Worm (Caenorhabditis elegans) whole organism, L2 larva: Measurements from ENCODE around the gene T17H7.7.

Experiments used
- C34F6.9 ChIP-seq: fragments of 150-350 bp; optimal IDR thresholded peaks from 2 replicates; lab custom pipeline; 2014; ENCODE audit warnings: missing biosample characterization, missing genetic modification characterization
- F13H6.1 ChIP-seq: sonication (generic microtip); optimal IDR thresholded peaks from 2 replicates; lab custom pipeline; 2016; ENCODE audit warnings: missing genetic modification characterization, missing compliant biosample characterization
- R02D3.7 ChIP-seq: fragments of 150-350 bp; optimal IDR thresholded peaks from 2 replicates; lab custom pipeline; 2014; ENCODE audit warnings: missing biosample characterization, missing genetic modification characterization
- Y55F3AM.14 ChIP-seq: fragments of 200-800 bp; sonication (Bioruptor generic); optimal IDR thresholded peaks from 2 replicates; lab custom pipeline; 2018; ENCODE audit warnings: mild to moderate bottlenecking, missing genetic modification characterization, missing compliant biosample characterization
- ZK546.5 ChIP-seq: sonication (generic microtip); optimal IDR thresholded peaks from 2 replicates; lab custom pipeline; 2017; ENCODE audit warnings: missing biosample characterization, missing genetic modification characterization
- alr-1 ChIP-seq: fragments of 150-350 bp; optimal IDR thresholded peaks from 2 replicates; lab custom pipeline; 2014; ENCODE audit warnings: missing biosample characterization, missing genetic modification characterization
- aly-2 ChIP-seq: fragments of 150-350 bp; optimal IDR thresholded peaks from 2 replicates; lab custom pipeline; 2014; ENCODE audit warnings: missing biosample characterization, missing genetic modification characterization
- ama-1 ChIP-seq: fragments of 150-350 bp; optimal IDR thresholded peaks from 2 replicates; lab custom pipeline; 2018; ENCODE audit warnings: inconsistent platforms
- ceh-82 ChIP-seq: fragments of 150-350 bp; optimal IDR thresholded peaks from 2 replicates; lab custom pipeline; 2014; ENCODE audit warnings: missing biosample characterization, missing genetic modification characterization
- crh-2 ChIP-seq: sonication (generic microtip); optimal IDR thresholded peaks from 2 replicates; lab custom pipeline; 2017; ENCODE audit warnings: missing biosample characterization, missing genetic modification characterization
- dmd-4 ChIP-seq: sonication (generic microtip); optimal IDR thresholded peaks from 2 replicates; lab custom pipeline; 2017; ENCODE audit warnings: missing biosample characterization, missing genetic modification characterization
- egl-27 ChIP-seq: sonication (generic microtip); optimal IDR thresholded peaks from 3 replicates; lab custom pipeline; 2017; ENCODE audit warnings: missing biosample characterization, missing genetic modification reagents, missing genetic modification characterization
- elt-3 ChIP-seq: sonication (generic microtip); optimal IDR thresholded peaks from 2 replicates; lab custom pipeline; 2017; ENCODE audit warnings: missing biosample characterization, missing genetic modification characterization
- fos-1 ChIP-seq: fragments of 150-350 bp; optimal IDR thresholded peaks from 2 replicates; lab custom pipeline; 2014; ENCODE audit warnings: missing biosample characterization, missing genetic modification characterization
- lin-11 ChIP-seq: fragments of 150-350 bp; sonication (generic microtip); optimal IDR thresholded peaks from 2 replicates; lab custom pipeline; 2014; ENCODE audit warnings: missing biosample characterization, missing genetic modification characterization, inconsistent platforms, mixed read lengths
- lin-13 ChIP-seq: fragments of 150-350 bp; optimal IDR thresholded peaks from 2 replicates; lab custom pipeline; 2014; ENCODE audit warnings: missing biosample characterization, missing genetic modification reagents, missing genetic modification characterization
- lsy-2 ChIP-seq, 2 experiments: fragments of 150-350 bp in 1 of 2; sonication (generic microtip) in 1 of 2; optimal IDR thresholded peaks; 2 replicates each; lab custom pipeline; 2014 to 2017; ENCODE audit warnings: missing biosample characterization in 2 of 2, missing genetic modification characterization in 2 of 2
- mab-5 ChIP-seq: fragments of 150-350 bp; optimal IDR thresholded peaks from 2 replicates; lab custom pipeline; 2014; ENCODE audit warnings: missing biosample characterization, missing genetic modification characterization
- mbf-1 ChIP-seq: sonication (generic microtip); optimal IDR thresholded peaks from 2 replicates; lab custom pipeline; 2017; ENCODE audit warnings: missing biosample characterization, missing genetic modification characterization
- mdl-1 ChIP-seq, 2 experiments: fragments of 150-350 bp in 1 of 2; sonication (generic microtip) in 1 of 2; optimal IDR thresholded peaks; 2 replicates each; lab custom pipeline; 2017; ENCODE audit warnings: missing biosample characterization in 2 of 2, missing genetic modification characterization in 2 of 2
- nhr-10 ChIP-seq: sonication (generic microtip); optimal IDR thresholded peaks from 2 replicates; lab custom pipeline; 2017; ENCODE audit warnings: missing biosample characterization, missing genetic modification characterization
- nhr-11 ChIP-seq: fragments of 150-350 bp; optimal IDR thresholded peaks from 2 replicates; lab custom pipeline; 2014; ENCODE audit warnings: missing biosample characterization, missing genetic modification characterization
- nhr-12 ChIP-seq: fragments of 150-350 bp; optimal IDR thresholded peaks from 2 replicates; lab custom pipeline; 2014; ENCODE audit warnings: missing biosample characterization, missing genetic modification characterization
- nhr-129 ChIP-seq: fragments of 150-350 bp; optimal IDR thresholded peaks from 2 replicates; lab custom pipeline; 2014; ENCODE audit warnings: missing biosample characterization, missing genetic modification characterization
- nhr-23 ChIP-seq: fragments of 150-350 bp; optimal IDR thresholded peaks from 2 replicates; lab custom pipeline; 2014; ENCODE audit warnings: missing biosample characterization, missing genetic modification reagents, missing genetic modification characterization
- nhr-237 ChIP-seq: fragments of 150-350 bp; optimal IDR thresholded peaks from 2 replicates; lab custom pipeline; 2014; ENCODE audit warnings: missing biosample characterization, missing genetic modification characterization
- nhr-25 ChIP-seq: fragments of 150-350 bp; sonication (generic microtip); optimal IDR thresholded peaks from 3 replicates; lab custom pipeline; 2014; ENCODE audit warnings: missing biosample characterization, missing genetic modification characterization
- nhr-6 ChIP-seq: fragments of 150-350 bp; optimal IDR thresholded peaks from 2 replicates; lab custom pipeline; 2014; ENCODE audit warnings: missing biosample characterization, missing genetic modification characterization
- nhr-77 ChIP-seq: fragments of 150-350 bp; optimal IDR thresholded peaks from 2 replicates; lab custom pipeline; 2014; ENCODE audit warnings: missing biosample characterization, missing genetic modification characterization
- sem-4 ChIP-seq: fragments of 150-350 bp; optimal IDR thresholded peaks from 2 replicates; lab custom pipeline; 2014; ENCODE audit warnings: missing biosample characterization, missing genetic modification reagents, missing genetic modification characterization
- skn-1 ChIP-seq: sonication (generic microtip); optimal IDR thresholded peaks from 2 replicates; lab custom pipeline; 2017; ENCODE audit warnings: missing biosample characterization, missing genetic modification characterization
- sma-3 ChIP-seq: sonication (generic microtip); optimal IDR thresholded peaks from 2 replicates; lab custom pipeline; 2016; ENCODE audit warnings: missing genetic modification reagents, missing genetic modification characterization, missing compliant biosample characterization
- sma-9 ChIP-seq, 2 experiments: fragments of 150-350 bp in 1 of 2; sonication (generic microtip) in 1 of 2; optimal IDR thresholded peaks; 2 replicates each; lab custom pipeline; 2014 to 2016; ENCODE audit warnings: missing genetic modification characterization in 2 of 2, mild to moderate bottlenecking in 1 of 2, missing biosample characterization in 1 of 2, missing compliant biosample characterization in 1 of 2, missing genetic modification reagents in 1 of 2, moderate library complexity in 1 of 2
- unc-39 ChIP-seq: fragments of 150-350 bp; optimal IDR thresholded peaks from 2 replicates; lab custom pipeline; 2014; ENCODE audit warnings: missing biosample characterization, missing genetic modification characterization
- unc-55 ChIP-seq: fragments of 150-350 bp; sonication (generic microtip); optimal IDR thresholded peaks from 3 replicates; lab custom pipeline; 2014; ENCODE audit warnings: missing biosample characterization, missing genetic modification reagents, missing genetic modification characterization
- unc-62 ChIP-seq: fragments of 150-350 bp; optimal IDR thresholded peaks from 2 replicates; lab custom pipeline; 2014; ENCODE audit warnings: missing biosample characterization, missing genetic modification reagents, missing genetic modification characterization
- zag-1 ChIP-seq: fragments of 150-350 bp; optimal IDR thresholded peaks from 2 replicates; lab custom pipeline; 2014; ENCODE audit warnings: missing biosample characterization, missing genetic modification characterization
- ztf-1 ChIP-seq: fragments of 200-800 bp; sonication (Bioruptor generic); conservative IDR thresholded peaks from 2 replicates; pipeline ENCODE4 v1.3.6; 2022; ENCODE audit warnings: missing genetic modification characterization, missing compliant biosample characterization
- ztf-11 ChIP-seq: sonication (generic microtip); optimal IDR thresholded peaks from 2 replicates; lab custom pipeline; 2017; ENCODE audit warnings: missing biosample characterization, missing genetic modification characterization
- ztf-4 ChIP-seq: fragments of 150-350 bp; optimal IDR thresholded peaks from 2 replicates; lab custom pipeline; 2014; ENCODE audit warnings: missing biosample characterization, missing genetic modification characterization

Gene T17H7.7

DNA sequence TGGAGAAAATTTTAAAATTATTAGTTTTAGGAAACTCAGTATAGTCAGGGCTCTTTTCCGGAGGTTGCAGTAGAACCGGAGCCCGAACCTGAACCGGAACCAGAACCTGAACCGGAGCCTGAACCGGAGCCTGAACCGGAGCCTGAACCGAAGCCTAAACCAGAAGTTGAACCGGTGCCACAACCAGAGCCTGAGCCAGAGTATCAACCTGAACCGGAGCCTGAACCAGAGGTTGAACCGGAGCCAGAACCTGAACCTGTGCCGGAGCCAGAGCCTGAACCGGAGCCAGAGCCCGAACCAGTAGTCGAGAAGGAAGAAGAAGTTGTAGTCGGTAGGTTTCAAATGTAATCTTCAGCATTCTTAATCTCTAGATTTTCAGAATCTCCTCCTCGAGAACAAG lies 10.6 kb upstream of the T17H7.7 start:
- TF ChIP-seq ceh-82, result no peak

DNA sequence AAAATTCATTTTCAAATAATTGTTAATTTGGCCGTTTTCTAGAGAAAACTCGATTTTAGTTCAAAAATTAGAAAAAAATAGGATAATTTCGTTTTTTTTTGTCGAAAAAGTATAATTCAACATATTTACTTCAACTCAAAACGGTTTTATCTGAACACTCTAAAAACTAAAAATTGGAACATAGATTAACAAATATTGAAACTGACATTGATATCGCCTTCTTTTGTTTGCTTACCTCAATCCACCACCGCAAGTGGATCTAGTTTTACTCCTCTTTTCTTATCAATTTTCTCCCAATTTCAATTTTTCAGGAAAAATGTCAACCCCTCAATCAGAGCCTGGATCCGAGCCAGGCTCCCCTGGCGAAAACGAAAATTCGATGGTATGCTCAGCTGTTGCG lies 7.0 kb upstream of the T17H7.7 start, which contains the start of gene ptl-1:
TSS of gene ptl-1 (plus strand) at position 301 of the 400 bp plus-strand sequence.
- TF ChIP-seq dmd-4 (tag; lab: Kevin White, UChicago) (no peak), nhr-25 (no peak), fos-1 (tag; lab: Kevin White, UChicago) (no peak), unc-62 (no peak), ZK546.5 (no peak)

ce11 chrIII:764404-764803 lies 6.5 kb upstream of the T17H7.7 start:
- no peak for TF ChIP-seq nhr-6 (tag; lab: Kevin White, UChicago)
- TF ChIP-seq nhr-237, result no peak
- no peak for TF ChIP-seq dmd-4 (tag; lab: Kevin White, UChicago)
- peak; percentile 82 for TF ChIP-seq unc-55 (GFP tag; lab: Kevin White, UChicago)
- TF ChIP-seq aly-2, result no peak
- TF ChIP-seq sma-9 (GFP tag; optimal IDR thresholded peaks at IDR 0.05; lab: Kevin White, UChicago), result peak; percentile 3
- TF ChIP-seq sma-9 (tag; optimal IDR thresholded peaks at IDR 0.05; lab: Kevin White, UChicago), result no peak
- TF ChIP-seq F13H6.1 (tag; lab: Kevin White, UChicago), result peak; percentile 29
- no peak for TF ChIP-seq skn-1 (tag; lab: Kevin White, UChicago)
- TF ChIP-seq ztf-1 (GFP tag; lab: Robert Waterston, UW), result no peak
- no peak for TF ChIP-seq fos-1 (tag; lab: Kevin White, UChicago)
- TF ChIP-seq zag-1, result no peak
- TF ChIP-seq C34F6.9 (tag; lab: Kevin White, UChicago), result peak; percentile 72
- no peak for TF ChIP-seq lin-13
- TF ChIP-seq crh-2, result peak; percentile 58
- TF ChIP-seq ZK546.5, result no peak
- TF ChIP-seq ama-1 (lab: Kevin White, UChicago), result no peak
- no peak for TF ChIP-seq mab-5
- TF ChIP-seq nhr-129 (tag; lab: Kevin White, UChicago), result peak; percentile 47
- TF ChIP-seq elt-3 (tag; lab: Kevin White, UChicago), result no peak
- TF ChIP-seq R02D3.7 (tag; lab: Kevin White, UChicago), result no peak
- no peak for TF ChIP-seq ztf-11 (tag; lab: Kevin White, UChicago)
- TF ChIP-seq Y55F3AM.14 (GFP tag; lab: Kevin White, UChicago), result no peak
- no peak for TF ChIP-seq unc-62
- TF ChIP-seq nhr-12 (tag; lab: Kevin White, UChicago), result no peak
- TF ChIP-seq sem-4, result no peak
- no peak for TF ChIP-seq ztf-4
- no peak for TF ChIP-seq unc-39 (tag; lab: Kevin White, UChicago)
- no peak for TF ChIP-seq nhr-77
- TF ChIP-seq nhr-23 (tag; lab: Kevin White, UChicago), result no peak
- TF ChIP-seq nhr-11 (tag; lab: Kevin White, UChicago), result no peak
- no peak for TF ChIP-seq nhr-10
- no peak for TF ChIP-seq egl-27 (tag; lab: Kevin White, UChicago)
- TF ChIP-seq alr-1 (tag; lab: Kevin White, UChicago), result no peak
- no peak for TF ChIP-seq sma-3 (GFP tag; lab: Kevin White, UChicago)
- no peak for TF ChIP-seq ceh-82
- peak; percentile 18 for TF ChIP-seq lin-11 (tag; lab: Kevin White, UChicago)
- no peak for TF ChIP-seq mdl-1 (tag; optimal IDR thresholded peaks at IDR 0.05; lab: Kevin White, UChicago)
- TF ChIP-seq lsy-2 (tag; optimal IDR thresholded peaks at IDR 0.05; lab: Kevin White, UChicago), result peak in 1 of 2 experiments; percentile 47

ce11 chrIII:762508-762907 lies 4.6 kb upstream of the T17H7.7 start:
- TF ChIP-seq mbf-1 (tag; lab: Kevin White, UChicago), result no peak
- peak; percentile 57 for TF ChIP-seq unc-55 (GFP tag; lab: Kevin White, UChicago)
